Worm (Caenorhabditis elegans) whole organism, midembryonic: ENCODE measurements around the gene yif-1.

Experiments
- T22C8.4 ChIP-seq: fragments of 200-800 bp; sonication (Bioruptor generic); IDR thresholded peaks from 2 replicates; pipeline ENCODE4 v1.3.6; 2022; ENCODE audit warnings: missing genetic modification characterization, missing compliant biosample characterization
- cog-1 ChIP-seq: sonication (generic microtip); optimal IDR thresholded peaks from 2 replicates; lab custom pipeline; 2016; ENCODE audit warnings: missing genetic modification characterization, missing compliant biosample characterization
- flt-1 ChIP-seq: fragments of 200-800 bp; sonication (Bioruptor generic); IDR thresholded peaks from 2 replicates; pipeline ENCODE4 v1.3.6; 2022; ENCODE audit warnings: missing genetic modification characterization, missing compliant biosample characterization
- klf-2 ChIP-seq: fragments of 200-800 bp; sonication (Bioruptor generic); conservative IDR thresholded peaks from 2 replicates; pipeline ENCODE4 v1.3.6; 2022; ENCODE audit warnings: missing genetic modification reagents, missing genetic modification characterization, missing compliant biosample characterization
- med-1 ChIP-seq: sonication (generic microtip); optimal IDR thresholded peaks from 2 replicates; lab custom pipeline; 2017; ENCODE audit warnings: missing genetic modification characterization, mild to moderate bottlenecking, missing compliant biosample characterization, antibody characterized with exemption, missing genetic modification reagents; ENCODE audit not compliant: insufficient read depth
- ref-1 ChIP-seq: fragments of 200-800 bp; sonication (Bioruptor generic); conservative IDR thresholded peaks from 2 replicates; pipeline ENCODE4 v1.3.6; 2022; ENCODE audit warnings: missing genetic modification reagents, missing genetic modification characterization, missing compliant biosample characterization
- tab-1 ChIP-seq: fragments of 200-800 bp; sonication (Bioruptor generic); IDR thresholded peaks from 2 replicates; pipeline ENCODE4 v1.3.6; 2022; ENCODE audit warnings: missing genetic modification characterization, missing compliant biosample characterization
- ztf-23 ChIP-seq: fragments of 200-800 bp; sonication (Bioruptor generic); IDR thresholded peaks from 2 replicates; pipeline ENCODE4 v1.3.6; 2022; ENCODE audit warnings: missing genetic modification reagents, missing genetic modification characterization, missing compliant biosample characterization
- ztf-29 ChIP-seq: fragments of 200-800 bp; sonication (Bioruptor generic); IDR thresholded peaks from 2 replicates; pipeline ENCODE4 v1.3.6; 2022; ENCODE audit warnings: missing genetic modification reagents, missing genetic modification characterization, missing compliant biosample characterization

yif-1 gene

ce11 chrV:10031384-10032171 is 23.1 kb downstream of the yif-1 start:
- no peak for TF ChIP-seq cog-1
- TF ChIP-seq ztf-23, result 0 out of 2 replicates have a peak, but pooled peaks have one; percentile 29

ce11 chrV:10030992-10031383 is 23.7 kb downstream of the yif-1 start, which contains the start of gene acl-2:
Gene acl-2, minus strand, starts transcription at chrV:10031092.
- TF ChIP-seq flt-1 (GFP tag; lab: Robert Waterston, UW), result no peak
- TF ChIP-seq ztf-29 (GFP tag; lab: Robert Waterston, UW), result no peak
- no peak for TF ChIP-seq tab-1
- TF ChIP-seq klf-2 (GFP tag; lab: Robert Waterston, UW), result no peak
- no peak for TF ChIP-seq med-1 (GFP tag; lab: Kevin White, UChicago)
- TF ChIP-seq ztf-23, result no peak
- no peak for TF ChIP-seq cog-1
- TF ChIP-seq ref-1 (GFP tag; lab: Robert Waterston, UW), result no peak
- TF ChIP-seq T22C8.4, result no peak

ce11 chrV:10023062-10023536 is 31.6 kb downstream of the yif-1 start:
- TF ChIP-seq ztf-29 (GFP tag; lab: Robert Waterston, UW) (no peak), klf-2 (GFP tag; lab: Robert Waterston, UW) (no peak), ref-1 (GFP tag; lab: Robert Waterston, UW) (no peak), flt-1 (GFP tag; lab: Robert Waterston, UW) (no peak), ztf-23 (no peak), cog-1 (no peak), T22C8.4 (no peak), med-1 (GFP tag; lab: Kevin White, UChicago) (no peak)

ce11 chrV:10019934-10020333 is 34.8 kb downstream of the yif-1 start:
- TF ChIP-seq ztf-29 (GFP tag; lab: Robert Waterston, UW), result no peak

ce11 chrV:10019083-10019624 is 35.6 kb downstream of the yif-1 start:
- no peak for TF ChIP-seq med-1 (GFP tag; lab: Kevin White, UChicago)

- no peak for TF ChIP-seq klf-2 (GFP tag; lab: Robert Waterston, UW)
- TF ChIP-seq tab-1, result no peak
- TF ChIP-seq med-1 (GFP tag; lab: Kevin White, UChicago), result no peak
- no peak for TF ChIP-seq cog-1
- no peak for TF ChIP-seq flt-1 (GFP tag; lab: Robert Waterston, UW)
- TF ChIP-seq ztf-29 (GFP tag; lab: Robert Waterston, UW), result no peak
- no peak for TF ChIP-seq ref-1 (GFP tag; lab: Robert Waterston, UW)
- TF ChIP-seq T22C8.4, result no peak
- no peak for TF ChIP-seq ztf-23
Observed at ce11 chrV:10018291-10018690, 36.4 kb downstream of the yif-1 start.

- TF ChIP-seq tab-1 (no peak), cog-1 (no peak), ref-1 (GFP tag; lab: Robert Waterston, UW) (no peak), ztf-29 (GFP tag; lab: Robert Waterston, UW) (no peak), ztf-23 (no peak), klf-2 (GFP tag; lab: Robert Waterston, UW) (no peak), flt-1 (GFP tag; lab: Robert Waterston, UW) (no peak), med-1 (GFP tag; lab: Kevin White, UChicago) (no peak)
Observed at ce11 chrV:10012639-10013038, 42.1 kb downstream of the yif-1 start.

- TF ChIP-seq tab-1 (no peak), med-1 (GFP tag; lab: Kevin White, UChicago) (no peak), ref-1 (GFP tag; lab: Robert Waterston, UW) (no peak), ztf-23 (no peak), cog-1 (no peak), flt-1 (GFP tag; lab: Robert Waterston, UW) (no peak), ztf-29 (GFP tag; lab: Robert Waterston, UW) (no peak), T22C8.4 (no peak), klf-2 (GFP tag; lab: Robert Waterston, UW) (no peak)
Observed at ce11 chrV:10011623-10012022, 43.1 kb downstream of the yif-1 start, which contains the start of gene lea-1. Gene lea-1, plus strand, starts transcription at chrV:10011923.

ce11 chrV:10007484-10007883 is 47.2 kb downstream of the yif-1 start:
- TF ChIP-seq T22C8.4, result no peak

- no peak for TF ChIP-seq flt-1 (GFP tag; lab: Robert Waterston, UW)
- TF ChIP-seq tab-1, result no peak
- TF ChIP-seq ztf-23, result no peak
- no peak for TF ChIP-seq klf-2 (GFP tag; lab: Robert Waterston, UW)
- no peak for TF ChIP-seq med-1 (GFP tag; lab: Kevin White, UChicago)
- no peak for TF ChIP-seq ztf-29 (GFP tag; lab: Robert Waterston, UW)
- TF ChIP-seq T22C8.4, result no peak
- no peak for TF ChIP-seq ref-1 (GFP tag; lab: Robert Waterston, UW)
- TF ChIP-seq cog-1, result no peak
Observed at ce11 chrV:10006374-10006773, 48.3 kb downstream of the yif-1 start.
